Worm (Caenorhabditis elegans) whole organism, L3 larva: ENCODE measurements around the gene Y54G2A.76.

ENCODE experiments used
- R02D3.7 ChIP-seq: fragments of 150-350 bp; optimal IDR thresholded peaks from 2 replicates; lab custom pipeline; 2014; ENCODE audit warnings: missing biosample characterization, missing genetic modification characterization
- ZK546.5 ChIP-seq: sonication (generic microtip); optimal IDR thresholded peaks from 2 replicates; lab custom pipeline; 2017; ENCODE audit warnings: missing biosample characterization, missing genetic modification characterization
- ama-1 ChIP-seq: fragments of 150-350 bp; optimal IDR thresholded peaks from 2 replicates; lab custom pipeline; 2018
- ceh-9 ChIP-seq: sonication (generic microtip); optimal IDR thresholded peaks from 2 replicates; lab custom pipeline; 2018; ENCODE audit warnings: missing biosample characterization, missing genetic modification characterization
- daf-12 ChIP-seq: fragments of 150-350 bp; optimal IDR thresholded peaks from 2 replicates; lab custom pipeline; 2014; ENCODE audit warnings: missing biosample characterization, missing genetic modification reagents, missing genetic modification characterization
- egl-27 ChIP-seq: sonication (generic microtip); optimal IDR thresholded peaks from 4 replicates; lab custom pipeline; 2017; ENCODE audit warnings: missing biosample characterization, missing genetic modification reagents, missing genetic modification characterization
- egl-5 ChIP-seq: fragments of 150-350 bp; optimal IDR thresholded peaks from 2 replicates; lab custom pipeline; 2017; ENCODE audit warnings: missing biosample characterization, missing genetic modification reagents, missing genetic modification characterization, inconsistent platforms
- elt-1 ChIP-seq: fragments of 150-350 bp; optimal IDR thresholded peaks from 2 replicates; lab custom pipeline; 2014; ENCODE audit warnings: missing biosample characterization, missing genetic modification characterization
- elt-2 ChIP-seq: sonication (generic microtip); optimal IDR thresholded peaks from 2 replicates; lab custom pipeline; 2016; ENCODE audit warnings: missing genetic modification reagents, mild to moderate bottlenecking, missing genetic modification characterization, missing compliant biosample characterization
- elt-3 ChIP-seq, 3 experiments: fragments of 150-350 bp in 1 of 3; sonication (generic microtip) in 2 of 3; optimal IDR thresholded peaks; 2 replicates in 2 of 3; 4 replicates in 1 of 3; lab custom pipeline; 2014 to 2017; ENCODE audit warnings: missing biosample characterization in 3 of 3, missing genetic modification characterization in 3 of 3
- eor-1 ChIP-seq, 2 experiments: fragments of 150-350 bp; optimal IDR thresholded peaks; 2 replicates each; lab custom pipeline; 2014 to 2018; ENCODE audit warnings: missing biosample characterization in 2 of 2, missing genetic modification characterization in 2 of 2
- fos-1 ChIP-seq: fragments of 150-350 bp; optimal IDR thresholded peaks from 2 replicates; lab custom pipeline; 2014; ENCODE audit warnings: missing biosample characterization, missing genetic modification characterization
- hmg-11 ChIP-seq: sonication (generic microtip); optimal IDR thresholded peaks from 2 replicates; lab custom pipeline; 2016; ENCODE audit warnings: missing genetic modification characterization, missing compliant biosample characterization
- lin-15B ChIP-seq: fragments of 150-350 bp; optimal IDR thresholded peaks from 2 replicates; lab custom pipeline; 2014; ENCODE audit warnings: missing biosample characterization, missing genetic modification characterization
- lin-39 ChIP-seq: fragments of 150-350 bp; optimal IDR thresholded peaks from 2 replicates; lab custom pipeline; 2018; ENCODE audit warnings: missing biosample characterization, missing genetic modification reagents, missing genetic modification characterization
- lsy-12 ChIP-seq: sonication (generic microtip); optimal IDR thresholded peaks from 2 replicates; lab custom pipeline; 2016; ENCODE audit warnings: mild to moderate bottlenecking, missing genetic modification characterization, missing compliant biosample characterization
- mdl-1 ChIP-seq: fragments of 150-350 bp; optimal IDR thresholded peaks from 2 replicates; lab custom pipeline; 2014; ENCODE audit warnings: missing biosample characterization, missing genetic modification characterization
- mml-1 ChIP-seq: fragments of 150-350 bp; sonication (generic microtip); optimal IDR thresholded peaks from 3 replicates; lab custom pipeline; 2014; ENCODE audit warnings: missing biosample characterization, missing genetic modification characterization
- nfya-1 ChIP-seq: sonication (generic microtip); optimal IDR thresholded peaks from 2 replicates; lab custom pipeline; 2017; ENCODE audit warnings: missing genetic modification characterization, mild to moderate bottlenecking, missing compliant biosample characterization, antibody characterized with exemption, moderate library complexity; ENCODE audit not compliant: insufficient read depth
- nhr-12 ChIP-seq: fragments of 150-350 bp; optimal IDR thresholded peaks from 2 replicates; lab custom pipeline; 2014; ENCODE audit warnings: missing biosample characterization, missing genetic modification characterization
- nhr-23 ChIP-seq: fragments of 150-350 bp; optimal IDR thresholded peaks from 2 replicates; lab custom pipeline; 2014; ENCODE audit warnings: missing biosample characterization, missing genetic modification reagents, missing genetic modification characterization
- nhr-237 ChIP-seq: fragments of 150-350 bp; optimal IDR thresholded peaks from 2 replicates; lab custom pipeline; 2014; ENCODE audit warnings: missing biosample characterization, missing genetic modification characterization
- nhr-25 ChIP-seq: sonication (generic microtip); optimal IDR thresholded peaks from 2 replicates; lab custom pipeline; 2017; ENCODE audit warnings: missing biosample characterization, missing genetic modification characterization
- nhr-28 ChIP-seq: fragments of 150-350 bp; optimal IDR thresholded peaks from 2 replicates; lab custom pipeline; 2014; ENCODE audit warnings: missing biosample characterization, missing genetic modification characterization
- nhr-43 ChIP-seq: sonication (generic microtip); optimal IDR thresholded peaks from 2 replicates; lab custom pipeline; 2016; ENCODE audit warnings: mild to moderate bottlenecking, missing genetic modification characterization, missing compliant biosample characterization; ENCODE audit not compliant: poor library complexity, severe bottlenecking
- nhr-67 ChIP-seq: fragments of 150-350 bp; optimal IDR thresholded peaks from 2 replicates; lab custom pipeline; 2014; ENCODE audit warnings: missing biosample characterization, missing genetic modification characterization
- snpc-4 ChIP-seq: fragments of 150-350 bp; optimal IDR thresholded peaks from 2 replicates; lab custom pipeline; 2014; ENCODE audit warnings: missing biosample characterization, missing genetic modification characterization
- tbx-2 ChIP-seq: sonication (generic microtip); optimal IDR thresholded peaks from 2 replicates; lab custom pipeline; 2016; ENCODE audit warnings: mild to moderate bottlenecking, missing genetic modification characterization, missing compliant biosample characterization
- unc-39 ChIP-seq: sonication (generic microtip); optimal IDR thresholded peaks from 4 replicates; lab custom pipeline; 2017; ENCODE audit warnings: missing biosample characterization, missing genetic modification characterization
- unc-62 ChIP-seq: fragments of 150-350 bp; sonication (generic microtip); optimal IDR thresholded peaks from 4 replicates; lab custom pipeline; 2014; ENCODE audit warnings: missing biosample characterization, missing genetic modification reagents, missing genetic modification characterization
- zag-1 ChIP-seq: fragments of 150-350 bp; optimal IDR thresholded peaks from 2 replicates; lab custom pipeline; 2014; ENCODE audit warnings: missing biosample characterization, missing genetic modification characterization
- ztf-11 ChIP-seq: fragments of 150-350 bp; optimal IDR thresholded peaks from 2 replicates; lab custom pipeline; 2014; ENCODE audit warnings: missing biosample characterization, missing genetic modification characterization
- ztf-4 ChIP-seq: fragments of 150-350 bp; optimal IDR thresholded peaks from 2 replicates; lab custom pipeline; 2014; ENCODE audit warnings: missing biosample characterization, missing genetic modification characterization

Gene Y54G2A.76

ce11 chrIV:2805525-2805924, 3.7 kb upstream of the Y54G2A.76 start, which contains the start of gene Y54G2A.45 (continued):
- no peak for TF ChIP-seq nhr-237

ce11 chrIV:2808154-2808553, 1.1 kb upstream of the Y54G2A.76 start:
- TF ChIP-seq egl-27, result no peak
- no peak for TF ChIP-seq mml-1
- no peak for TF ChIP-seq snpc-4
- no peak for TF ChIP-seq zag-1 (tag; lab: Kevin White, UChicago)
- no peak for TF ChIP-seq ama-1 (lab: Kevin White, UChicago)
- no peak for TF ChIP-seq nhr-28
- TF ChIP-seq elt-2 (tag; lab: Kevin White, UChicago), result no peak
- no peak for TF ChIP-seq nhr-25 (tag; lab: Kevin White, UChicago)
- TF ChIP-seq nfya-1, result no peak
- TF ChIP-seq egl-5 (tag; lab: Kevin White, UChicago), result no peak
- no peak for TF ChIP-seq nhr-23 (tag; lab: Kevin White, UChicago)
- TF ChIP-seq elt-3 (tag; optimal IDR thresholded peaks at IDR 0.05; lab: Kevin White, UChicago), result no peak
- TF ChIP-seq ZK546.5 (tag; lab: Kevin White, UChicago), result no peak
- TF ChIP-seq mdl-1 (tag; lab: Kevin White, UChicago), result no peak
- TF ChIP-seq nhr-67 (tag; lab: Kevin White, UChicago), result no peak
- TF ChIP-seq nhr-43 (tag; lab: Kevin White, UChicago), result no peak
- no peak for TF ChIP-seq ztf-11 (tag; lab: Kevin White, UChicago)
- no peak for TF ChIP-seq tbx-2 (tag; lab: Kevin White, UChicago)
- TF ChIP-seq fos-1 (tag; lab: Kevin White, UChicago), result no peak

- TF ChIP-seq ama-1 (lab: Kevin White, UChicago) (no peak), elt-2 (tag; lab: Kevin White, UChicago) (no peak), ztf-4 (tag; lab: Kevin White, UChicago) (no peak), ceh-9 (no peak), nhr-43 (tag; lab: Kevin White, UChicago) (no peak), ZK546.5 (tag; lab: Kevin White, UChicago) (no peak), nhr-67 (tag; lab: Kevin White, UChicago) (no peak), nhr-25 (tag; lab: Kevin White, UChicago) (no peak), nhr-23 (tag; lab: Kevin White, UChicago) (no peak), tbx-2 (tag; lab: Kevin White, UChicago) (no peak), lin-39 (tag; lab: Kevin White, UChicago) (no peak), R02D3.7 (tag; lab: Kevin White, UChicago) (no peak), nhr-237 (no peak), nhr-12 (tag; lab: Kevin White, UChicago) (no peak), elt-1 (no peak), nhr-28 (no peak), hmg-11 (tag; lab: Kevin White, UChicago) (no peak), eor-1 (tag; optimal IDR thresholded peaks at IDR 0.05; lab: Kevin White, UChicago) (no peak)
These were observed 7.8 kb downstream of the Y54G2A.76 start for ce11 chrIV:2817038-2817437.

ce11 chrIV:2819633-2820032, 10.4 kb downstream of the Y54G2A.76 start, which contains the start of gene Y54G2A.13:
Gene Y54G2A.13, minus strand, starts transcription at chrIV:2819733.
- TF ChIP-seq ama-1 (lab: Kevin White, UChicago), result no peak
- TF ChIP-seq nhr-67 (tag; lab: Kevin White, UChicago), result no peak
- no peak for TF ChIP-seq unc-62
- no peak for TF ChIP-seq nhr-23 (tag; lab: Kevin White, UChicago)
- TF ChIP-seq ZK546.5 (tag; lab: Kevin White, UChicago), result no peak
- TF ChIP-seq lin-15B (tag; lab: Kevin White, UChicago), result no peak
- TF ChIP-seq hmg-11 (tag; lab: Kevin White, UChicago), result no peak
- no peak for TF ChIP-seq fos-1 (tag; lab: Kevin White, UChicago)
- no peak for TF ChIP-seq mml-1
- TF ChIP-seq nhr-25 (tag; lab: Kevin White, UChicago), result no peak
- TF ChIP-seq daf-12 (tag; lab: Kevin White, UChicago), result no peak
- no peak for TF ChIP-seq elt-2 (tag; lab: Kevin White, UChicago)
- no peak for TF ChIP-seq unc-39 (tag; lab: Kevin White, UChicago)
- TF ChIP-seq eor-1 (tag; optimal IDR thresholded peaks at IDR 0.05; lab: Kevin White, UChicago), result no peak
- TF ChIP-seq, all 47 proteins: peak for 0

ce11 chrIV:2820408-2820807, 11.2 kb downstream of the Y54G2A.76 start, which contains the start of gene Y54G2A.37:
Gene Y54G2A.37, plus strand, starts transcription at chrIV:2820708.
- TF ChIP-seq zag-1 (tag; lab: Kevin White, UChicago), result no peak
- no peak for TF ChIP-seq tbx-2 (tag; lab: Kevin White, UChicago)
- no peak for TF ChIP-seq lsy-12 (tag; lab: Kevin White, UChicago)
- no peak for TF ChIP-seq nhr-67 (tag; lab: Kevin White, UChicago)
